Fruit fly (Drosophila melanogaster): Measurements from ENCODE around the gene CG1637.

The CG1637 gene

DNA sequence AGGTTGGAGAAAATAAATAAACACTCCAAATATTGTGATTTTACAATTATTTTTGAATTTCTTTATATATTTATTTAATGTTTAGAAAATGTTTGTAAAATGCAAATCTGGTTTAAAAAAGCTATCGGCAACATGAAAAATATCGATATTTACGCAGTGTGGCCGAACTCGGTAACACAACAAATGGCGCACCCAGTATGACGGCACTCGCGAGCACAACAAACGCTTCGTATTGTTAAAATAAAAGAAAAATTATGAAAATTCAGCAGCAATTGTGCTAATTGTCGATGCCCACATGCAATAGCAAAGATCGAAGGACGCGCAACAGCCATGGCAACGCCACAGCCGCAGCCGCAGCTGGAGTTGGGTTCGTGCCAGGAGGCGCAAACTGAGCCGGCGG lies 29.1 kb downstream of the CG1637 start, which contains the start of gene CG2202 (continued):
- TF ChIP-seq CG16813 (GFP tag; IDR thresholded peaks at IDR 0.05; ENCODE audit: partially characterized antibody) (peak; percentile 80), Myb (GFP tag; optimal IDR thresholded peaks at IDR 0.05) (no peak), tna (GFP tag; IDR thresholded peaks at IDR 0.05; ENCODE audit: partially characterized antibody) (no peak), nmo (GFP tag; optimal IDR thresholded peaks at IDR 0.05) (peak; percentile 20), row (GFP tag; IDR thresholded peaks at IDR 0.05) (peak; percentile 62; the same call in 2 of the 3 replicates), pros (GFP tag; optimal IDR thresholded peaks at IDR 0.05) (no peak), H15 (GFP tag; IDR thresholded peaks at IDR 0.05) (no peak), zen2 (GFP tag; IDR thresholded peaks at IDR 0.05; ENCODE audit: partially characterized antibody) (peak; percentile 51; the same call in 1 of the 3 replicates), Dll (GFP tag; IDR thresholded peaks at IDR 0.05; ENCODE audit: partially characterized antibody) (peak; percentile 79), CG6654 (GFP tag; optimal IDR thresholded peaks at IDR 0.05) (no peak), BEAF-32 (GFP tag; optimal IDR thresholded peaks at IDR 0.05) (peak; percentile 79), Bgb (GFP tag; IDR thresholded peaks at IDR 0.05; ENCODE audit: partially characterized antibody) (peak; percentile 61), ftz-f1 (GFP tag; optimal IDR thresholded peaks at IDR 0.05) (no peak), phol (tag; optimal IDR thresholded peaks at IDR 0.05) (peak; percentile 55), sug (tag; optimal IDR thresholded peaks at IDR 0.05) (peak; percentile 17), CTCF (GFP tag; optimal IDR thresholded peaks at IDR 0.05) (peak; percentile 10), knrl (GFP tag; IDR thresholded peaks at IDR 0.05; ENCODE audit: partially characterized antibody) (peak; percentile 74), ap (GFP tag; IDR thresholded peaks at IDR 0.05) (no peak), CG14860 (GFP tag; IDR thresholded peaks at IDR 0.05; ENCODE audit: partially characterized antibody) (peak; percentile 52; the same call in 2 of the 3 replicates), HLH4C (GFP tag; IDR thresholded peaks at IDR 0.05; ENCODE audit: partially characterized antibody) (peak; percentile 68; the same call in 2 of the 3 replicates), unc-4 (GFP tag; IDR thresholded peaks at IDR 0.05; ENCODE audit: partially characterized antibody) (peak; percentile 74), Dref (GFP tag; IDR thresholded peaks at IDR 0.05) (peak; percentile 71), pzg (GFP tag; optimal IDR thresholded peaks at IDR 0.05) (peak; percentile 59), Sry-δ (GFP tag; optimal IDR thresholded peaks at IDR 0.05) (peak; percentile 57), CG4360 (GFP tag; IDR thresholded peaks at IDR 0.05) (no peak), CG14710 (tag; optimal IDR thresholded peaks at IDR 0.05) (peak; percentile 48), CG2116 (GFP tag; optimal IDR thresholded peaks at IDR 0.05) (peak; percentile 97), gfzf (GFP tag; optimal IDR thresholded peaks at IDR 0.05) (peak; percentile 74), amos (GFP tag; IDR thresholded peaks at IDR 0.05; ENCODE audit: partially characterized antibody) (peak; percentile 78), Ets97D (GFP tag; optimal IDR thresholded peaks at IDR 0.05) (peak; percentile 16), hb (GFP tag; IDR thresholded peaks at IDR 0.05; ENCODE audit: partially characterized antibody) (peak; percentile 50; the same call in 1 of the 3 replicates), CG8924 (tag; optimal IDR thresholded peaks at IDR 0.05) (peak; percentile 30), hbn (GFP tag; IDR thresholded peaks at IDR 0.05; ENCODE audit: partially characterized antibody) (peak; percentile 69), CG1529 (GFP tag; optimal IDR thresholded peaks at IDR 0.05) (no peak), CG2129 (GFP tag; IDR thresholded peaks at IDR 0.05; ENCODE audit: partially characterized antibody) (peak; percentile 44), Scr (GFP tag; IDR thresholded peaks at IDR 0.05; ENCODE audit: partially characterized antibody) (peak; percentile 77), Opbp (GFP tag; IDR thresholded peaks at IDR 0.05; ENCODE audit: partially characterized antibody) (peak; percentile 64; the same call in 1 of the 3 replicates), sd (tag; optimal IDR thresholded peaks at IDR 0.05) (peak; percentile 48), CG2202 (tag; optimal IDR thresholded peaks at IDR 0.05) (peak; percentile 5), CG6791 (GFP tag; IDR thresholded peaks at IDR 0.05; ENCODE audit: partially characterized antibody) (peak; percentile 53), Doc3 (GFP tag; IDR thresholded peaks at IDR 0.05; ENCODE audit: partially characterized antibody) (0 out of 3 replicates have a peak, but pooled peaks have one; percentile 51), org-1 (GFP tag; optimal IDR thresholded peaks at IDR 0.05) (no peak), CG12659 (GFP tag; optimal IDR thresholded peaks at IDR 0.05) (peak; percentile 29), CG15601 (tag; optimal IDR thresholded peaks at IDR 0.05) (peak; percentile 30), CG34224 (GFP tag; IDR thresholded peaks at IDR 0.05; ENCODE audit: partially characterized antibody) (peak; percentile 62), lilli (GFP tag; optimal IDR thresholded peaks at IDR 0.05) (no peak), chm (GFP tag; IDR thresholded peaks at IDR 0.05) (no peak), MBD-R2 (GFP tag; IDR thresholded peaks at IDR 0.05) (peak; percentile 74)

Data from whole organism, embryonic.